Fruit fly (Drosophila melanogaster): ENCODE measurements around the gene Dpck.

Gene Dpck

DNA sequence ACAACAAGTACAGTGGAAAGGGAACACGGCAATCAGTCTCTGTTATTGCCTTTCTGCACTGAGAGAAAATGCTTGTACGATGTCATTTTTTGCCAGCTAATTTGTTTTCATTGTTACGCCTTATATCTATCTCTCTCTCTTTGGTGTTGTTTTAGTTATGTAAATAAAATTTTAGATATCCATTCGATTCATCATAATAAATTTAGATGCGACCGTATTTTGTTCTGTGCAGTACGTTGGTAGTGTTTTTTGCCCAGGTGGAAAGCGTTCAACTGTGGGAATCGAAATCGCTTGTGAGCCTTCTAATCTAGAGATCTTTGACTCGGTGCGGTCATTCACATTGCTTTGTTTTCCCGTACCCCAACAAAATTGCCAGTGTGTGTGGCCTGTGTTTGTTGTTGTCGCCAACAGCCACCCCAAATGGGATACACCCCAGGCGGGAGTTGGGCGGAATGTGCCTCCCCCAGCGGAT is 6.2 kb upstream of the Dpck start (continued):
- TF ChIP-seq MESR4 (GFP tag; optimal IDR thresholded peaks at IDR 0.05) = peak; percentile 0
- TF ChIP-seq Hr39 (optimal IDR thresholded peaks at IDR 0.05) = no peak
- TF ChIP-seq Asciz (GFP tag; optimal IDR thresholded peaks at IDR 0.05) = peak; percentile 88
- TF ChIP-seq Drgx (GFP tag; IDR thresholded peaks at IDR 0.05) = no peak
- TF ChIP-seq CG8388 (GFP tag; optimal IDR thresholded peaks at IDR 0.05) = peak; percentile 84
- peak; percentile 89 for TF ChIP-seq HLH54F (GFP tag; optimal IDR thresholded peaks at IDR 0.05)
- no peak for TF ChIP-seq prd (optimal IDR thresholded peaks at IDR 0.05)
- no peak for TF ChIP-seq prd (GFP tag; IDR thresholded peaks at IDR 0.05)
- peak; percentile 80 for TF ChIP-seq CG4707 (GFP tag; optimal IDR thresholded peaks at IDR 0.05)
- peak; percentile 95 for TF ChIP-seq mam (GFP tag; optimal IDR thresholded peaks at IDR 0.05)
- peak; percentile 86 for TF ChIP-seq Gug (GFP tag; IDR thresholded peaks at IDR 0.05)
- peak; percentile 68 for TF ChIP-seq Myb (GFP tag; optimal IDR thresholded peaks at IDR 0.05)
- TF ChIP-seq unc-4 (GFP tag; IDR thresholded peaks at IDR 0.05; ENCODE audit: partially characterized antibody) = no peak
- TF ChIP-seq aop (GFP tag; IDR thresholded peaks at IDR 0.05) = no peak
- TF ChIP-seq exex (tag; optimal IDR thresholded peaks at IDR 0.05) = peak; percentile 76
- TF ChIP-seq CG10959 (GFP tag; IDR thresholded peaks at IDR 0.05) = no peak
- TF ChIP-seq CG6683 (GFP tag; optimal IDR thresholded peaks at IDR 0.05) = peak; percentile 85
- TF ChIP-seq E2f1 (GFP tag; IDR thresholded peaks at IDR 0.05) = no peak
- TF ChIP-seq CG14965 (GFP tag; optimal IDR thresholded peaks at IDR 0.05; ENCODE audit: borderline replicate concordance) = peak; percentile 58
- peak; percentile 91 for TF ChIP-seq BtbVII (GFP tag; optimal IDR thresholded peaks at IDR 0.05)
- peak; percentile 91 for TF ChIP-seq gem (tag; optimal IDR thresholded peaks at IDR 0.05)
- peak; percentile 87 for TF ChIP-seq CG18619 (GFP tag; optimal IDR thresholded peaks at IDR 0.05)
- peak; percentile 75 to 90 for TF ChIP-seq Hr51 (GFP tag; optimal IDR thresholded peaks at IDR 0.05)
- TF ChIP-seq ato (GFP tag; IDR thresholded peaks at IDR 0.05; ENCODE audit: partially characterized antibody) = no peak
- TF ChIP-seq CG11504 (tag; optimal IDR thresholded peaks at IDR 0.05) = peak; percentile 94
- peak; percentile 99 for TF ChIP-seq Med (GFP tag)
- TF ChIP-seq CG7963 (GFP tag; IDR thresholded peaks at IDR 0.05; ENCODE audit: partially characterized antibody) = no peak
- TF ChIP-seq CG14667 (GFP tag; IDR thresholded peaks at IDR 0.05) = no peak
- no peak for TF ChIP-seq CG1832 (GFP tag; optimal IDR thresholded peaks at IDR 0.05)
- TF ChIP-seq CG15073 (GFP tag; optimal IDR thresholded peaks at IDR 0.05) = peak; percentile 34
- TF ChIP-seq crol (GFP tag; IDR thresholded peaks at IDR 0.05) = no peak
- TF ChIP-seq CG11398 (GFP tag; optimal IDR thresholded peaks at IDR 0.05) = peak; percentile 83
- peak; percentile 73 for TF ChIP-seq kah (GFP tag; optimal IDR thresholded peaks at IDR 0.05)
- TF ChIP-seq CG5953 (GFP tag; IDR thresholded peaks at IDR 0.05) = no peak
- peak; percentile 88 for TF ChIP-seq Dek (tag; optimal IDR thresholded peaks at IDR 0.05)
- peak; percentile 65 for TF ChIP-seq CG7928 (GFP tag; optimal IDR thresholded peaks at IDR 0.05)
- no peak for TF ChIP-seq C15 (GFP tag; IDR thresholded peaks at IDR 0.05)
- peak; percentile 84 for TF ChIP-seq CG8359 (GFP tag; optimal IDR thresholded peaks at IDR 0.05; ENCODE audit: borderline replicate concordance)
- TF ChIP-seq CG17186 (GFP tag; optimal IDR thresholded peaks at IDR 0.05) = peak; percentile 70
- peak; percentile 65 for TF ChIP-seq CG8281 (tag; optimal IDR thresholded peaks at IDR 0.05)
- TF ChIP-seq MTF-1 (GFP tag; optimal IDR thresholded peaks at IDR 0.05; ENCODE audit: borderline replicate concordance) = peak; percentile 70
- peak; percentile 78 for TF ChIP-seq CG4282 (GFP tag; optimal IDR thresholded peaks at IDR 0.05)
- peak; percentile 76 for TF ChIP-seq da (GFP tag; optimal IDR thresholded peaks at IDR 0.05)
- TF ChIP-seq CG8765 (GFP tag; IDR thresholded peaks at IDR 0.05) = no peak
- no peak for TF ChIP-seq ase (GFP tag; IDR thresholded peaks at IDR 0.05)
- no peak for TF ChIP-seq peb (GFP tag; IDR thresholded peaks at IDR 0.05)
- peak; percentile 76 for TF ChIP-seq CG10462 (GFP tag; optimal IDR thresholded peaks at IDR 0.05)
- peak; percentile 77 for TF ChIP-seq CG30431 (GFP tag; optimal IDR thresholded peaks at IDR 0.05)
- peak; percentile 78 for TF ChIP-seq Hand (GFP tag; optimal IDR thresholded peaks at IDR 0.05)
- TF ChIP-seq Ets65A (GFP tag) = peak; percentile 99
- no peak for TF ChIP-seq ap (GFP tag; IDR thresholded peaks at IDR 0.05)

Measured in whole organism, embryonic.